Worm (Caenorhabditis elegans): ENCODE results near the gene T01C1.4.
A peak's percentile ranks its signal among the peaks of the same experiment; 100 is the strongest.

Gene T01C1.4

DNA sequence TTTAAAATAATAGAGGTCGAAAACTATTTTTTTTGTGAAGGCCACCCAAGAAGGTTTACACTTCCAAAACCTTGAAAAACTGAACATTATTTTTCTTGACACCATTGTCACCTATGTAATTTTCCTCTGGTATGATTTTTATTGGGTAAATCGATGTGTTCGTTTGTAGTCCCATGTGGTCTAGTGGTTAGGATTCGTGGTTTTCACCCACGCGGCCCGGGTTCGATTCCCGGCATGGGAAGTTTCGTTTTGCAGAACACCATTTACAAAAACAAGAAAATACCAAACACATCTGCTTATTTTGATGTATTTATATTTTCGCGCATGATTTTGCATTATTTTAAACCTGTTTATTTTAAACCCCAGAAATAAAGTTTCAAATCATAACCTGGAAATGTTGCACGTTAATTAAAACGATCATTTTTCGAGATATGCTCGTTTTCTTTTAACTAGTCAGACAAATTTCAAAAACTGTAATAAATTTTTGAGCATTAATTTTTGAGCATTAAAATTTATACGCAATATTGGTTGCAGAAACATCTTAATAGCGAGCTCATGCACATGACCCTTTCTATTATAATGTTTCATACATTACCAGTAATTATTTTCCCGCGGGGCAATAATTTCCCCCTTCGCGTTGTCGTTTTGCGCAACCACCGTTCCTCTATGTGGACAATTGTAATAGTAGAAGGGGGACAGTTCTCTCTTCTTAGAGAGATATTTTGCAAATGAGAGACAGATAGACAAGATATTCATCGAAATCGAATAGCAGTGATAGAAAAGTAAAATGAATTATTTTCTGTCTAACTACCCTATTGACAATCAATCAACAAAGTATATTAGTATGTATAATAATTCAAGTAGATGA lies 49.3 kb downstream of the T01C1.4 start:
- peak; percentile 17 for TF ChIP-seq snu-23 (GFP tag; optimal IDR thresholded peaks at IDR 0.05)
- peak; percentile 6 for TF ChIP-seq xbp-1 (tag; optimal IDR thresholded peaks at IDR 0.05)
- peak; percentile 30 for TF ChIP-seq C16A3.4 (tag; optimal IDR thresholded peaks at IDR 0.05)
- TF ChIP-seq mdl-1 (tag; optimal IDR thresholded peaks at IDR 0.05): no peak
- TF ChIP-seq lsy-2 (tag; optimal IDR thresholded peaks at IDR 0.05): peak in 1 of 2 experiments; percentile 0
- peak; percentile 33 for TF ChIP-seq blmp-1 (tag; optimal IDR thresholded peaks at IDR 0.05)
- TF ChIP-seq nhr-237 (tag; optimal IDR thresholded peaks at IDR 0.05): no peak
- TF ChIP-seq lin-35 (GFP tag; optimal IDR thresholded peaks at IDR 0.05): peak in 1 of 2 experiments; percentile 16
- TF ChIP-seq efl-1 (optimal IDR thresholded peaks at IDR 0.05): no peak
- peak in 1 of 2 experiments; percentile 87 for TF ChIP-seq efl-1 (GFP tag; optimal IDR thresholded peaks at IDR 0.05 in 1 of 2)
- TF ChIP-seq nhr-71 (tag; optimal IDR thresholded peaks at IDR 0.05): peak; percentile 10
- peak; percentile 27 for TF ChIP-seq nhr-47 (tag; optimal IDR thresholded peaks at IDR 0.05)
- peak; percentile 60 for TF ChIP-seq nhr-90 (tag; optimal IDR thresholded peaks at IDR 0.05; ENCODE audit: poor library complexity)
- TF ChIP-seq nhr-20 (tag; optimal IDR thresholded peaks at IDR 0.05): peak; percentile 39
- no peak for TF ChIP-seq hlh-17 (GFP tag; optimal IDR thresholded peaks at IDR 0.05; ENCODE audit: borderline replicate concordance)
- no peak for TF ChIP-seq nhr-12 (tag; optimal IDR thresholded peaks at IDR 0.05)
- peak; percentile 60 for TF ChIP-seq nhr-85 (tag)
- peak; percentile 18 for TF ChIP-seq lin-14 (GFP tag; optimal IDR thresholded peaks at IDR 0.05)
- peak; percentile 46 for TF ChIP-seq mep-1 (tag; optimal IDR thresholded peaks at IDR 0.05)

DNA sequence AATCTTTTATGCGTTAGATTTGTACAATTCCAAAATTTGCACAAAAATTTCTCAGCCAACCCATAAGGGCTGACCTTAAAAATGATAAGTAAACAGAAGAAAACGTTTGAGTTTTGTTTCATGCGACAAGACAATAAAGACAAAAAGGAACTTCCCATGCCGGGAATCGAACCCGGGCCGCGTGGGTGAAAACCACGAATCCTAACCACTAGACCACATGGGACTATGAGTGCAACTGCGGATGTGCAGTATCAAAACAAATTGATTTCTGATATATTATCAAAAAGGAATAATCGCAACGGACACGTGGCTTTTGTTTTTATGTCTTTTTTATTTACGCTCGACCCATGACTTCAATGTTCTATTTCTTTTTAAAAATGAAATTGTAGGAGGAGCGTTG lies 50.0 kb downstream of the T01C1.4 start:
- TF ChIP-seq lin-35 (GFP tag; optimal IDR thresholded peaks at IDR 0.05) (peak in 1 of 2 experiments; percentile 30), snu-23 (GFP tag; optimal IDR thresholded peaks at IDR 0.05) (peak; percentile 12), unc-30 (tag; optimal IDR thresholded peaks at IDR 0.05) (no peak)
